Worm (Caenorhabditis elegans) whole organism, L1 larva: ENCODE results near the gene trm-2A.
A peak's percentile ranks its signal among the peaks of the same experiment; 100 is the strongest.

Experiments used
- C04F5.9 ChIP-seq: sonication (generic microtip); optimal IDR thresholded peaks from 2 replicates; lab custom pipeline; 2016; ENCODE audit warnings: missing genetic modification characterization, missing compliant biosample characterization
- C16A3.4 ChIP-seq: fragments of 150-350 bp; optimal IDR thresholded peaks from 2 replicates; lab custom pipeline; 2014; ENCODE audit warnings: missing biosample characterization, missing genetic modification characterization
- C34B4.2 ChIP-seq: sonication (generic microtip); optimal IDR thresholded peaks from 2 replicates; lab custom pipeline; 2017; ENCODE audit warnings: mild to moderate bottlenecking, missing genetic modification characterization, missing compliant biosample characterization
- F16B12.6 ChIP-seq: fragments of 150-350 bp; optimal IDR thresholded peaks from 2 replicates; lab custom pipeline; 2014; ENCODE audit warnings: missing biosample characterization, missing genetic modification characterization
- Y116A8C.19 ChIP-seq: sonication (generic microtip); optimal IDR thresholded peaks from 2 replicates; lab custom pipeline; 2016; ENCODE audit warnings: missing compliant biosample characterization, missing genetic modification characterization, borderline replicate concordance
- aha-1 ChIP-seq: fragments of 150-350 bp; optimal IDR thresholded peaks from 2 replicates; lab custom pipeline; 2014; ENCODE audit warnings: missing biosample characterization, missing genetic modification characterization
- alr-1 ChIP-seq: fragments of 200-800 bp; sonication (Bioruptor generic); optimal IDR thresholded peaks from 2 replicates; lab custom pipeline; 2018; ENCODE audit warnings: borderline replicate concordance, mild to moderate bottlenecking, missing genetic modification characterization, missing compliant biosample characterization
- ama-1 ChIP-seq: fragments of 150-350 bp; optimal IDR thresholded peaks from 2 replicates; lab custom pipeline; 2014
- blmp-1 ChIP-seq: fragments of 150-350 bp; optimal IDR thresholded peaks from 2 replicates; lab custom pipeline; 2014; ENCODE audit warnings: missing biosample characterization, missing genetic modification characterization
- ceh-63 ChIP-seq: fragments of 200-800 bp; sonication (Bioruptor generic); optimal IDR thresholded peaks from 2 replicates; lab custom pipeline; 2018; ENCODE audit warnings: mild to moderate bottlenecking, missing genetic modification characterization, missing compliant biosample characterization
- ces-1 ChIP-seq: fragments of 150-350 bp; optimal IDR thresholded peaks from 2 replicates; lab custom pipeline; 2014; ENCODE audit warnings: missing biosample characterization, missing genetic modification reagents, missing genetic modification characterization
- dpl-1 ChIP-seq, 3 experiments: fragments of 150-350 bp in 2 of 3; sonication (generic microtip) in 1 of 3; optimal IDR thresholded peaks; 2 replicates each; lab custom pipeline; 2014 to 2017; ENCODE audit warnings: missing biosample characterization in 3 of 3, missing genetic modification characterization in 3 of 3, missing genetic modification reagents in 3 of 3
- dsc-1 ChIP-seq: sonication (generic microtip); optimal IDR thresholded peaks from 2 replicates; lab custom pipeline; 2016; ENCODE audit warnings: mild to moderate bottlenecking, missing genetic modification characterization, missing compliant biosample characterization
- efl-1 ChIP-seq, 4 experiments: fragments of 150-350 bp; optimal IDR thresholded peaks in 3 of 4; peaks in 1 of 4; 1 replicate in 1 of 4; 2 replicates in 3 of 4; lab custom pipeline; 2014; ENCODE audit warnings: missing biosample characterization in 2 of 4, missing genetic modification characterization in 2 of 4, missing genetic modification reagents in 2 of 4
- efl-3 ChIP-seq: fragments of 200-800 bp; sonication (Bioruptor generic); optimal IDR thresholded peaks from 2 replicates; lab custom pipeline; 2018; ENCODE audit warnings: mild to moderate bottlenecking, missing genetic modification characterization, missing compliant biosample characterization
- egl-13 ChIP-seq: sonication (generic microtip); optimal IDR thresholded peaks from 2 replicates; lab custom pipeline; 2016; ENCODE audit warnings: missing genotype, missing genetic modification reagents, missing genetic modification characterization, missing compliant biosample characterization
- egl-27 ChIP-seq, 2 experiments: fragments of 150-350 bp in 1 of 2; sonication (generic microtip); optimal IDR thresholded peaks; 3 replicates each; lab custom pipeline; 2017 to 2018; ENCODE audit warnings: missing biosample characterization in 2 of 2, missing genetic modification characterization in 2 of 2, missing genetic modification reagents in 2 of 2
- elt-3 ChIP-seq, 6 experiments: fragments of 150-350 bp in 1 of 6; sonication (generic microtip); optimal IDR thresholded peaks; 2 replicates each; lab custom pipeline; 2017 to 2018; ENCODE audit warnings: missing biosample characterization in 6 of 6, missing genetic modification characterization in 6 of 6, inconsistent platforms in 1 of 6
- ets-5 ChIP-seq: fragments of 200-800 bp; sonication (Bioruptor generic); IDR thresholded peaks from 2 replicates; pipeline ENCODE4 v1.3.6; 2022; ENCODE audit warnings: missing genetic modification characterization, missing compliant biosample characterization
- fkh-10 ChIP-seq: sonication (generic microtip); optimal IDR thresholded peaks from 2 replicates; lab custom pipeline; 2017; ENCODE audit warnings: missing biosample characterization, missing genetic modification reagents, missing genetic modification characterization
- fkh-4 ChIP-seq: sonication (generic microtip); optimal IDR thresholded peaks from 2 replicates; lab custom pipeline; 2016; ENCODE audit warnings: missing compliant biosample characterization, missing genetic modification characterization, borderline replicate concordance
- fkh-8 ChIP-seq: sonication (generic microtip); optimal IDR thresholded peaks from 2 replicates; lab custom pipeline; 2016; ENCODE audit warnings: mild to moderate bottlenecking, missing genetic modification characterization, missing compliant biosample characterization
- fos-1 ChIP-seq: fragments of 150-350 bp; optimal IDR thresholded peaks from 2 replicates; lab custom pipeline; 2014; ENCODE audit warnings: missing biosample characterization, missing genetic modification characterization
- hpl-2 ChIP-seq: fragments of 150-350 bp; optimal IDR thresholded peaks from 2 replicates; lab custom pipeline; 2014; ENCODE audit warnings: missing biosample characterization, missing genetic modification reagents, missing genetic modification characterization
- irx-1 ChIP-seq: sonication (generic microtip); optimal IDR thresholded peaks from 2 replicates; lab custom pipeline; 2016; ENCODE audit warnings: missing genetic modification characterization, missing compliant biosample characterization
- jun-1 ChIP-seq: fragments of 150-350 bp; optimal IDR thresholded peaks from 2 replicates; lab custom pipeline; 2014; ENCODE audit warnings: missing biosample characterization, missing genetic modification reagents, missing genetic modification characterization
- lin-13 ChIP-seq: fragments of 150-350 bp; optimal IDR thresholded peaks from 2 replicates; lab custom pipeline; 2014; ENCODE audit warnings: missing biosample characterization, missing genetic modification reagents, missing genetic modification characterization
- lin-15B ChIP-seq: fragments of 150-350 bp; sonication (generic microtip); optimal IDR thresholded peaks from 3 replicates; lab custom pipeline; 2014; ENCODE audit warnings: missing biosample characterization, missing genetic modification characterization
- lin-35 ChIP-seq, 2 experiments: fragments of 150-350 bp; optimal IDR thresholded peaks; 2 replicates each; lab custom pipeline; 2014; ENCODE audit warnings: missing biosample characterization in 2 of 2, missing genetic modification characterization in 2 of 2, missing genetic modification reagents in 2 of 2
- lsy-2 ChIP-seq, 2 experiments: fragments of 150-350 bp; optimal IDR thresholded peaks; 2 replicates each; lab custom pipeline; 2014; ENCODE audit warnings: missing biosample characterization in 2 of 2, missing genetic modification characterization in 2 of 2
- mab-9 ChIP-seq: fragments of 200-800 bp; sonication (Bioruptor generic); IDR thresholded peaks from 2 replicates; pipeline ENCODE4 v1.3.6; 2022; ENCODE audit warnings: missing genetic modification reagents, missing genetic modification characterization, missing compliant biosample characterization
- mef-2 ChIP-seq: fragments of 150-350 bp; optimal IDR thresholded peaks from 2 replicates; lab custom pipeline; 2014; ENCODE audit warnings: missing biosample characterization, missing genetic modification characterization
- mep-1 ChIP-seq: fragments of 150-350 bp; optimal IDR thresholded peaks from 2 replicates; lab custom pipeline; 2014; ENCODE audit warnings: missing biosample characterization, missing genetic modification characterization
- nhr-11 ChIP-seq: fragments of 150-350 bp; optimal IDR thresholded peaks from 2 replicates; lab custom pipeline; 2014; ENCODE audit warnings: missing biosample characterization, missing genetic modification characterization
- nhr-12 ChIP-seq: sonication (generic microtip); optimal IDR thresholded peaks from 2 replicates; lab custom pipeline; 2017; ENCODE audit warnings: missing biosample characterization, missing genetic modification characterization
- nhr-19 ChIP-seq: fragments of 200-800 bp; sonication (Bioruptor generic); conservative IDR thresholded peaks from 2 replicates; pipeline ENCODE4 v1.3.6; 2022; ENCODE audit warnings: missing genetic modification characterization, missing compliant biosample characterization
- nhr-20 ChIP-seq: sonication (generic microtip); optimal IDR thresholded peaks from 2 replicates; lab custom pipeline; 2016; ENCODE audit warnings: mild to moderate bottlenecking, missing genetic modification characterization, missing compliant biosample characterization
- nhr-28 ChIP-seq: fragments of 150-350 bp; optimal IDR thresholded peaks from 2 replicates; lab custom pipeline; 2014; ENCODE audit warnings: missing biosample characterization, missing genetic modification characterization
- nhr-84 ChIP-seq: sonication (generic microtip); optimal IDR thresholded peaks from 2 replicates; lab custom pipeline; 2017; ENCODE audit warnings: missing biosample characterization, missing genetic modification characterization
- nhr-90 ChIP-seq: sonication (generic microtip); optimal IDR thresholded peaks from 2 replicates; lab custom pipeline; 2016; ENCODE audit warnings: mild to moderate bottlenecking, missing genetic modification characterization, missing compliant biosample characterization; ENCODE audit not compliant: poor library complexity
- skn-1 ChIP-seq: fragments of 150-350 bp; optimal IDR thresholded peaks from 2 replicates; lab custom pipeline; 2014; ENCODE audit warnings: missing biosample characterization, missing genetic modification characterization
- snpc-4 ChIP-seq: fragments of 150-350 bp; optimal IDR thresholded peaks from 2 replicates; lab custom pipeline; 2014; ENCODE audit warnings: missing biosample characterization, missing genetic modification characterization
- snu-23 ChIP-seq: sonication (generic microtip); optimal IDR thresholded peaks from 2 replicates; lab custom pipeline; 2016; ENCODE audit warnings: missing genetic modification characterization, missing compliant biosample characterization
- sptf-1 ChIP-seq: fragments of 150-350 bp; optimal IDR thresholded peaks from 2 replicates; lab custom pipeline; 2014; ENCODE audit warnings: missing biosample characterization, missing genetic modification characterization
- swsn-7 ChIP-seq: sonication (generic microtip); optimal IDR thresholded peaks from 2 replicates; lab custom pipeline; 2016; ENCODE audit warnings: missing genetic modification characterization, missing compliant biosample characterization
- unc-130 ChIP-seq: fragments of 150-350 bp; optimal IDR thresholded peaks from 2 replicates; lab custom pipeline; 2017; ENCODE audit warnings: missing biosample characterization, missing genetic modification characterization, inconsistent platforms
- unc-30 ChIP-seq: sonication (generic microtip); optimal IDR thresholded peaks from 2 replicates; lab custom pipeline; 2017; ENCODE audit warnings: missing biosample characterization, missing genetic modification characterization
- unc-86 ChIP-seq: sonication (generic microtip); optimal IDR thresholded peaks from 2 replicates; lab custom pipeline; 2016; ENCODE audit warnings: missing genetic modification characterization, missing compliant biosample characterization
- unc-98 ChIP-seq: fragments of 200-800 bp; sonication (Bioruptor generic); IDR thresholded peaks from 2 replicates; pipeline ENCODE4 v1.3.6; 2022; ENCODE audit warnings: missing genetic modification characterization, missing compliant biosample characterization
- vab-15 ChIP-seq: sonication (generic microtip); optimal IDR thresholded peaks from 2 replicates; lab custom pipeline; 2017; ENCODE audit warnings: missing genotype, mild to moderate bottlenecking, missing genetic modification characterization, missing compliant biosample characterization
- zip-4 ChIP-seq: fragments of 200-800 bp; sonication (Bioruptor generic); optimal IDR thresholded peaks from 2 replicates; lab custom pipeline; 2018; ENCODE audit warnings: mild to moderate bottlenecking, missing genetic modification characterization, moderate library complexity, missing compliant biosample characterization
- ztf-4 ChIP-seq: fragments of 150-350 bp; optimal IDR thresholded peaks from 2 replicates; lab custom pipeline; 2014; ENCODE audit warnings: missing biosample characterization, missing genetic modification characterization

trm-2A gene

ce11 chrV:904232-904983 lies at the start of gene trm-2A:
TSS of gene trm-2A (plus strand) at chrV:904963.
- TF ChIP-seq ces-1: no peak
- peak; percentile 75 for TF ChIP-seq lin-15B
- no peak for TF ChIP-seq sptf-1 (tag; lab: Kevin White, UChicago)
- TF ChIP-seq irx-1 (tag; lab: Kevin White, UChicago): peak; percentile 70
- TF ChIP-seq dsc-1 (tag; lab: Kevin White, UChicago): peak; percentile 79
- TF ChIP-seq nhr-90 (tag; lab: Kevin White, UChicago): peak; percentile 85
- TF ChIP-seq egl-27 (tag; optimal IDR thresholded peaks at IDR 0.05; lab: Kevin White, UChicago): no peak
- TF ChIP-seq elt-3 (tag; optimal IDR thresholded peaks at IDR 0.05; lab: Kevin White, UChicago): peak in 3 of 6 experiments; percentile 34 to 76 (median 76)
- TF ChIP-seq zip-4: peak; percentile 19
- TF ChIP-seq lin-13 (GFP tag; lab: Kevin White, UChicago): peak; percentile 64
- peak; percentile 91 for TF ChIP-seq nhr-20 (tag; lab: Kevin White, UChicago)
- TF ChIP-seq ama-1 (lab: Kevin White, UChicago): peak; percentile 14
- peak; percentile 9 for TF ChIP-seq ceh-63 (GFP tag; lab: Kevin White, UChicago)
- TF ChIP-seq mep-1 (tag; lab: Kevin White, UChicago): peak; percentile 87
- TF ChIP-seq blmp-1 (tag; lab: Kevin White, UChicago): peak; percentile 75
- peak; percentile 92 for TF ChIP-seq snu-23 (GFP tag; lab: Kevin White, UChicago)
- no peak for TF ChIP-seq nhr-84 (tag; lab: Kevin White, UChicago)
- TF ChIP-seq C04F5.9 (tag; lab: Kevin White, UChicago): no peak
- TF ChIP-seq hpl-2 (GFP tag; lab: Kevin White, UChicago): no peak
- TF ChIP-seq alr-1 (tag; lab: Kevin White, UChicago): no peak
- TF ChIP-seq lsy-2 (tag; optimal IDR thresholded peaks at IDR 0.05; lab: Kevin White, UChicago): peak; percentile 83 to 88
- TF ChIP-seq mab-9 (GFP tag; lab: Robert Waterston, UW): peak; percentile 51; the same call in 1 of the 2 replicates
- peak; percentile 25 for TF ChIP-seq fkh-4 (tag; lab: Kevin White, UChicago)
- TF ChIP-seq fos-1 (tag; lab: Kevin White, UChicago): peak; percentile 57
- peak; percentile 11 for TF ChIP-seq snpc-4 (tag; lab: Kevin White, UChicago)
- peak; percentile 85 for TF ChIP-seq nhr-19 (GFP tag; lab: Robert Waterston, UW)
- peak; percentile 65 for TF ChIP-seq jun-1 (tag; lab: Kevin White, UChicago)
- peak; percentile 83 for TF ChIP-seq swsn-7
- TF ChIP-seq egl-13: peak; percentile 38
- peak; percentile 35 for TF ChIP-seq ztf-4
- TF ChIP-seq unc-86 (tag; lab: Kevin White, UChicago): peak; percentile 63
- peak; percentile 11 for TF ChIP-seq unc-30
- peak; percentile 88 for TF ChIP-seq unc-130 (tag; lab: Kevin White, UChicago)
- no peak for TF ChIP-seq aha-1
- TF ChIP-seq fkh-8 (tag; lab: Kevin White, UChicago): peak; percentile 76
- TF ChIP-seq dpl-1 (GFP tag; optimal IDR thresholded peaks at IDR 0.05; lab: Kevin White, UChicago): peak; percentile 89 to 98 (median 98)
- TF ChIP-seq lin-35 (GFP tag; optimal IDR thresholded peaks at IDR 0.05; lab: Kevin White, UChicago): peak; percentile 98 to 99
- TF ChIP-seq skn-1 (tag; lab: Kevin White, UChicago): peak; percentile 86
- no peak for TF ChIP-seq nhr-12 (tag; lab: Kevin White, UChicago)
- no peak for TF ChIP-seq efl-3 (GFP tag; lab: Kevin White, UChicago)
- TF ChIP-seq nhr-28 (tag; lab: Kevin White, UChicago): no peak
- no peak for TF ChIP-seq unc-98
- TF ChIP-seq mef-2: no peak
- TF ChIP-seq efl-1 (optimal IDR thresholded peaks at IDR 0.05; lab: Kevin White, UChicago): peak; percentile 89 to 98
- TF ChIP-seq efl-1 (GFP tag; optimal IDR thresholded peaks at IDR 0.05 in 1 of 2; lab: Kevin White, UChicago): peak; percentile 98 to 100
- TF ChIP-seq fkh-10: no peak
- TF ChIP-seq vab-15: peak; percentile 79
- TF ChIP-seq C34B4.2: no peak
- TF ChIP-seq Y116A8C.19 (tag; lab: Kevin White, UChicago): no peak
- TF ChIP-seq nhr-11 (tag; lab: Kevin White, UChicago): peak; percentile 52
- TF ChIP-seq C16A3.4 (tag; lab: Kevin White, UChicago): peak; percentile 86
- TF ChIP-seq F16B12.6 (tag; lab: Kevin White, UChicago): peak; percentile 50
- no peak for TF ChIP-seq ets-5
